Fruit fly (Drosophila melanogaster) ovary, adult (tissue): ENCODE data around the gene Cpr64Ac.

ENCODE experiments used
- CG17801 ChIP-seq: fragments of 200-800 bp; optimal IDR thresholded peaks from 2 replicates; lab custom pipeline; 2019; ENCODE audit warnings: missing biosample characterization, mild to moderate bottlenecking, missing genetic modification characterization, moderate library complexity; ENCODE audit not compliant: partially characterized antibody

Gene Cpr64Ac

DNA sequence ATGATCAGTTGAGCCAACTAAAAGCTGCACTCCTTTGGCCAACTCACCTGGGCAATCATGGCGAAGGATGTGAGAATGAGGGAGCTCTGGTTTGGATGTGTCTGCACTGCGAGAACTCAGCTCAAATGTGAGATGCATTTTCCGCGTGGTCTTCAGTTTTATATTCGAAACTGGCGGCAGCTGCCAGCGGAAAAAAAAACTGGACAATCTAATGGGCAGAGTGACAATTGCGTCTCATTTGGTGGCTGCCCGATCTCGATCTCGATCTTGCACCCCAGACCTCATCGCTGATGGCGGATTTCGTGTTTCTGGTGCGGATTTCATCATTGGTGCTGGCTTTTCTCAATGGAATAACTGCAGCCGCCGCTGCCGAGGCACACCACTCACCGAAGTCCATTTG lies at the start of gene Cpr64Ac:
Gene Cpr64Ac, minus strand, starts transcription at position 101 of the 400 bp plus-strand sequence.
- no peak for TF ChIP-seq CG17801 (GFP tag; lab: Kevin White, UChicago)

DNA sequence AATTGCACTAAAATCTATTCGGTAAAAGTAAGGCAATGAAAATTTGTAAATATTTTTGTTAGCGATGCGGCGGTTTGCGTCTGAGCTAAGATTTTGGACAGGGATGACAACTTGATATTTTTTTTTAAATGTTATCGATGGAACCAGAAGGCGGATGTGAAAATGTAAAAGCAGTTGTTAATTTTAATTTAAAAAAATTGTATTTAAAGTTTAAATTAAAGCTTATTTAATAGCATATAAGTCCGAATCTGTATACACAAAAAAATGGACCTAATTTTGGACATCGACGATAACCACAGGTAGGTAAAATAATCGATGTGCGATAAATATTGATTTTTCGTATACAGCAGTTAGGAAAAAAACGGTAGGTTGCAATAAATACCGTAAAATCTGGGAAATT lies 49.7 kb upstream of the Cpr64Ac start, which contains the start of the genes CG11586 and VhaM9.7-a:
Gene CG11586, minus strand, starts transcription at position 87 of the 400 bp plus-strand sequence.
Gene VhaM9.7-a, plus strand, starts transcription at position 322 of the 400 bp plus-strand sequence.
- TF ChIP-seq CG17801 (GFP tag; lab: Kevin White, UChicago) = peak; percentile 15

DNA sequence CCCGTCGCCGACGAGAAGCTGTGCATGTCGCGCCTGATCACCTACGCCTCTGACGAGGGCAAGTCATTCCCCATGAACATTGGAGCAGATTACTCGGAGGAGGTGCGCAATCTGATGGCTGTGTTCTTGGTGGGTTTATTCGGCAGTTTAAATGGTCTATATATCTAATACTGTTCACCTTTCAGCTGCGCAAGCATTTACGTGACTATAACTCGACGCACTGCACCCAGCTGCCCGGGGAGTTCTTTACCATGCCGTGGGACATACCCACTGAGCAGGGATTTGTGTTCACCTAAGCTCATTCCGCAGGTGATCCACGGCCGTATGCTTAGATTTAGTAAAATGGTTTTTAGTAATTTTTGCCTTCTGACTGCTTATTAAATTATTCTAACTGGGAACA lies 48.5 kb upstream of the Cpr64Ac start:
- no peak for TF ChIP-seq CG17801 (GFP tag; lab: Kevin White, UChicago)

DNA sequence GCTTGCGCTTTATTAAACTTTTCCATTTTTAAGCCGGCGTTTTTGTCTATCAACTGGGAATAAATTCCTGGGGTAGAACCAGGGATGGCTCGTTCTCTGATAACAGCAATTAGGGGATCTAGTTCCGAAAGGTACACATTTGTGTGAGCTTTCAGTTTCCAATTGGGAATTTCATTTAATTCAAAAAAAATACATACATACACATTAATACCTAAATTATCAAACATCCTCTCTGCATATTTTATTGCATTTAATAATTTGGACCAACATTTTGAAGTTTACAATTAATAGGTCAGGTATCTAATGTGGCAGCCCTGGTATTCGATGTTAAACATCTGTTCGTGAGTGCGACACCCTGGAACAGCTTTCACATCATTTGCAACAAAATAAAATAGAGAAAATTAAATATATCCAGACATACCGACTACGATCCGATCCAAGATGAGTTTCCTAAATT lies 46.4 kb upstream of the Cpr64Ac start, which contains the start of the genes CG15011 and CG1309:
Gene CG15011, minus strand, starts transcription at position 51 of the 457 bp plus-strand sequence.
Gene CG1309, plus strand, starts transcription at position 329 of the 457 bp plus-strand sequence.
- TF ChIP-seq CG17801 (GFP tag; lab: Kevin White, UChicago) = peak; percentile 83

DNA sequence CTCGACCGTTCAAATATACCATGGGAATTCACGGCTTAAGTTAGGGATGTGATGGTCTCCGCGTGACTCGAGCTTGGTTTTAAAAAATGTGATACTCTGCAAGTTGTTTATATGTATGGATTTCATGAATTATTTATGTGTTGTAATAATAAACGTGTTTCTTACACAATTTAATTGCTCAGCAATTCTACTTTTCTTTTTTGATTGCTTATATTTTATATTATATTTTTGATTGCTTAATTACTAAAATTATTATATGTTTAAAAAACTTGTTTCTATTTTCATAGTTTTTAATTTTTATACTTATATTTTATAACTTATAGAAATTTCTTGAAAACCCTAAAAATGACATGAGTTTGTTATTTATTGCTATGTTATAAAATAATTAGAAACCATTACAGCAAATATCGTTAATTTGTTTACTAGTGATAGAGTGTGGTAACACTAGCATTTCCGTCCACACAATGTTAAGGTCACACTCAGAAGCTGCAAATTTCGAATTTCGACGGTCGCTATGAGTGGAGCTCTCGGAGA lies 41.7 kb upstream of the Cpr64Ac start, which contains the start of the genes ago and CG1265:
Gene ago, minus strand, starts transcription at position 6 of the 534 bp plus-strand sequence.
Gene CG1265, plus strand, starts transcription at position 476 of the 534 bp plus-strand sequence.
- peak; percentile 32 for TF ChIP-seq CG17801 (GFP tag; lab: Kevin White, UChicago)

DNA sequence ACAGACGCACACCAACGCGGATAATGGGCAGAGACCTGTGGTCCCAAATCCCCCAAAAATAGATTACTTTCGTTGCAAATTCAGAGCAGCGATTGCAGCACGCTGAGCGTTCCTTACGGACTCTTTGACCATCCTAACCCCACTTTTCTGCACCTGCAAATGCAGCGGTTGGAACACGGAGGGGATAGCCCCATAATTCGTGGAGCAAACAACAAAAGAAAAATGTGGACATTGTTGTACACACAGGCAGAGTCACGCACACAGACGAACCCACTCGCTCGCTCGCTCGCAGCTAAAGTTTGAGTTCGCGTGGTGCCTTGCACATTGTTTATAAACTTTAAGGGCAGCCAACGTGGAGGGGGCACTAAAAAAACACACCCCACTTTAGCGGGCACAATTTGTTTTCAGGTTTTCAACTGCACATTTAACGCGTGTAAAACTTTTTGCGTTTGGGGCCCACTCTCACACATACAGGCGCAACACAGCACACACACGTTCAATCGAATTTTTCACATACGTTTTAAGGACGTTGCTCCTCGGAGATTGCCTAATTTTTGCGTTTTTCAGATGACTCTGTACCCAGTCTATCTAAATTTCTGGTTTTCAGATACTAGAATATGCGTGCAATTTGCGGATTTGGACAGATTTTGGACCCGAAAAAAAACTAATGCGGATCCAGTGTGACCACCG lies 41.0 kb upstream of the Cpr64Ac start:
- no peak for TF ChIP-seq CG17801 (GFP tag; lab: Kevin White, UChicago)

DNA sequence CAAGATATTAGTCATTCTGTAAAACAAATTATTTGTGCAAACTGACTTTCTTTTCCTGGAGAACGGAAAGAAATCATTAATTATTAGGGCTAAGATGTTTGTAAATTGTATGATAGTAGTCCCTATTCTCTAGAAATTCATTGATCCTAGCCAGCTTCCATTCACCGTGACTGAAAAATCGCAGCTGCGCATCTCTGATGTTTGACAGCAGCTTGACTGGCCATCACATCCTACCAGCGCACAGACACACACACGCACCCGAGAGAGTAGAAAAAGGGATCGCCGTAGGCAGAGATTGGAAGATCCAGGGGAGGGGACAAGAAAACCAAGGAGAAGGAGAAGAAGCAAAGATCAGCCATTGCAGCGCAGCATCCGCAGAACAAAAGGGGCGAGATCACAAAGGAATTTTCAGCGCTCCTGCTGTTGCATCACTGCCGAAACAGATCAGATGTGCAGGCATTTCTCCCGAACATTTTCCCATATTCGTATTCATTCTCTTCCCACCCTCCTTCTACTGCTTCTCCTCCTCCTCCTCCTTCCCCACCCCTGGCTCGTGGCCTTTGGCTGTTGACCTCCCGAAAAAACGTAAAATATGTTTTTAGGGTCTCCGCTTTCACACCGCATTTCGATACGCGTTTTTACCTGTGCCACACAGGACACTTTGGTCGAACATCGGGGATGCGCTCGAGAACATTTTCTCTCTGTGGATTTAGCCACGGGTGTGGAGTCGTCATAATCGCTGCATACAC lies 40.3 kb upstream of the Cpr64Ac start:
- no peak for TF ChIP-seq CG17801 (GFP tag; lab: Kevin White, UChicago)

DNA sequence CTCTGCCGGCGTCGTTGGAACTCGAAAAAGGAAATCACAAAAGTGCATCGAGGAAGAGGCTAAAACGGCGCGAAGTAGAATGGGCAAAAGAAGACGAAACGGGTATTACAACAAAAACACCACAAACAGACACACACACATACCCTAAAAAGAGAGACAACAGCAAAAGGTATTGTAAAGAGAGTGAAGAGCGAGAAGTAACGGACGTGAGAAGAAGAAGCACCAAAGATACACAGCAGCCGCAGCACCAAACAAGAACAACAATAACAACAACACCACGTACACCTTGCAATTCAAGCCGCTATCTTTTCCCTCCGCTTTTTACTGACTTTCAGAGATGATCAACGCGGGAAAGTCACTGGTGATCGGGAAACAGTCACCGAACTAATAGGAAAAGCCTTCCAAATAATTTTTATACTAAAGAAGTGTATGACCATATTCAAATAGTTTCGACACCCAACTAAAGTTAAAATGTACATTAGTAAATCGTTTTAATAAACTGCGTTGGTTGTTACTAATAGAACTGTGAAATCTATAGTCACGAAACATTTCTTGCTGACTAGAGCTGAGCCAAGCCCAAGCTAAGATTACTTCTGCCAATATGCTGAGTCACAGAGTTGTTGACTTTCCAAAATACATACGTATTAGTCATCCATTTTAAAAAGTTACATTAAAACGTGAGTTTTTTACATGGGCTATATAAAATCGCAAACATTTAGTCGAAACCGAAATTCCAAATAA lies 39.6 kb upstream of the Cpr64Ac start:
- TF ChIP-seq CG17801 (GFP tag; lab: Kevin White, UChicago) = peak; percentile 20

DNA sequence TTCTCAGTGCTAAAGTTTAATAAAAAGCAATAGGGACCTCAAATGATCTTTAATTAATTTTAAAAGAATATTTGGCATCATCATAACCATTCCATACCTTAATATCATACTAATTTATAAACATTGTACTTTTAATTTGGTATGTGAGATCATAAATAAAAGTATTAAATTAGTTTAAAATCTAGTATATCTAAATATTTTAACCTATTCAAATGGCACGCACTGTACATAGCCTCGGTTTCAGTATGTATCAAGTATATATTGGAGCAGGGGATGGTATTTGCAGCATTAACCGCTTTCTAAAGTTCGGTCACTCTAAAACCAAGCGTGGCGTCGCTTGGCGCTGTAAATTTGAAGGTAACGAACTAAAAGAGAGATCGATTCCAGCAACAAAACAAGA lies 29.7 kb upstream of the Cpr64Ac start, which contains the start of gene pav:
Gene pav, plus strand, starts transcription at position 307 of the 400 bp plus-strand sequence.
- peak; percentile 6 for TF ChIP-seq CG17801 (GFP tag; lab: Kevin White, UChicago)

DNA sequence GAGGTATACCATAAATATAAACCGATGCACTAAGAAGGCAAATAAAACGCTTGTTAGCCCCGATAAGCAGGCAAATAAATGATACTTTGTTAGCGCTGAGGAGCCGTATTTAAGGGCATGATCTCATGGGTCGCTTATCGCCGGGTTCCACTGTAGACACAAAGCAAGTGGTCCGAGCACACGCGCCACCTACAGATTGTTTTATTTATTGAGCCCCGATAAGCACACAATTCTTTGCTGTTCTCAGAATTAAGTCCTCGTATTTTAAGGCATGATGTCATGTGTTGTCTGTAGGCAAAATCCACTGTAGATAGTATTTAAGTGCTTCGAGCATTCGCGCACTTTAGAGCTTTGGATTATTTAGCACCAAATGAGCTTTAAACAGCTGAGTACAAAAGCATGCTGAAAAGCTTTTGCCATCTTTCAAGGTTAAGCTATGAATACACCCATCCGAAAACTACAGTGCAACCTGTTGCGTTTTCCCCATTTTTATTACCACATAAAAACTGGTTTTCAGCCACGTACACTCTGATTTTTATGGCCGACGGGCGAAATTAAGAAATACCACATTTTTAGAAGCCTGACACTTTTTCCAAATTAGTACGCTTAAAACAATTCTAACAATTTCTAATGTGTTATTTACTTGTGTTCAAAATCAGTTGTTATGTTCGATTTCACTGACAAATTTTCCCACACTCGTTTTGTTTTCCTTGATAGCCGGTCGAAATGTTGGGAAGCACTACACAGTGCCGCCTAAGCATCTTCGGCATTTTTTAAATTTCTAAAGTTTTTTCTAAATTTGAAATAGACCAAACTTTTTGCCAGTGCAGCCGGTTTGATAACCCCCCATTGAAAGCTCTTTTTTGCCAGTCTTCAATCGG lies 27.0 kb upstream of the Cpr64Ac start, which contains the start of gene Sqor:
Gene Sqor, plus strand, starts transcription at position 732 of the 881 bp plus-strand sequence.
- TF ChIP-seq CG17801 (GFP tag; lab: Kevin White, UChicago) = peak; percentile 83

DNA sequence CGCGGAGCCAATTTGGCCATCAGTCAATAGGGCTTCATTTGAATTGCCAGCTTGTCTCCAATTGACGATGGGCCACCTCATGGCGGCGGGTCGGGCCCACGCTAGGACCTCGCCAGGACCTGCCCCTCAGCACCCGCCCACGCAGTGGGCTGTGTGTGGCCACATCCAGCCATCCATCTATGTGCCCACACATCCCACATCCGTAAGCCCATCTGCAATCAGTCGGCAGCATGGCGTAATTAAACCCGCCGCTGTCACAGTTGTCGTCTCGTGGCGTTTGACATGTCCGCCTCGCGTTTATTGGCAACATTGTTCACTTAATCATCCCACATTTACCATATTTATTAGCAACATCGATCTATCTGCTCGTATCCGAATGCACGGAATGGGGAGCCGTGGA lies 25.5 kb upstream of the Cpr64Ac start:
- TF ChIP-seq CG17801 (GFP tag; lab: Kevin White, UChicago) = no peak

DNA sequence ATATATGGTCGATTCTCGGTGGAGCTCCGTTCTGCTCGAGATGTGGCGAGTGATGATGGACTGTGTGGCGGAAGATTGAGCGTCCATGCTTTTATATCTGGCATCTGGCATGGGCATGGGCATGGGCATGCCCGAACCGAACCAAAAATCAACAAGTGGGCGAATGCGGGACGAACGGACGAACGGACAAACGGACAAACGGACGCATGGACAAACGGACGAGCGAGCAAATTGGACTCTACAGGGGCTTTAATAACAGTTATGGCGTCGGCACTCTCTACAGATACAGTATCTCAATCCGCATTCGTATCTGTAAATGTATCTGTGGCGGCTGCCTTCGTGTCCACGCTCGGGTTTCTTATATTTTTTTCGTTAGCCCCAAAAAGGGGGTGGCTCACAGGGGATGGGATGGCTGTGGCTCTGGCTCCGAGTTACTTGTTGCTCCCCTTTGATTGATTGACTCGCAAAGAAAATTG lies 23.4 kb upstream of the Cpr64Ac start, which contains the start of gene ImpL2:
Gene ImpL2, minus strand, starts transcription at position 51 of the 476 bp plus-strand sequence.
- TF ChIP-seq CG17801 (GFP tag; lab: Kevin White, UChicago) = no peak
